Worm (Caenorhabditis elegans): Measurements from ENCODE around the gene fbxa-107.

DNA sequence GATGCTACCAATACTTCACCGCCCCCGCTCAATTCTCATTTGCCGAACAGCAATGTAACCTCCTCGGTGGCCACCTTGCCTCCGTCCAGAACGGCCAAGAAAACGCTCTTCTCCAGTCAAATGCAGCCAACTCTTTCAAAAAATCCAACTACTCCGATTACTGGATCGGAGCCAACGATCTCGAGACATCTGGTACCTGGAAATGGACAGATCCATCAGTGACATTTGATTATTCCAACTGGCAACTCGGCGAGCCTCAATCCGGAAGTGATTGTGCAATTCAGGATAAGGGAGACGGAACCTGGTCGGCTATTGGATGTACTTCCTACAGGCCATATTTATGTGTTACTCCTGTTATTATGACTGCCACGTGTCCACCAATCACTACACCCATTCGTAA, 34.4 kb downstream of the fbxa-107 start:
- TF ChIP-seq T22C8.4 (GFP tag; IDR thresholded peaks at IDR 0.05) (no peak), tab-1 (GFP tag; IDR thresholded peaks at IDR 0.05) (no peak)

Measured in whole organism, midembryonic.